Comparison of ENCODE assay signal across 1 fruit fly cellular context in genomic region chr3L:16640509-16641068, dm6.
TF ChIP-seq lines count a peak whose summit lies in the region.

No protein-coding gene starts in this region.

TF ChIP-seq in whole organism, embryonic, 481 proteins besides CTCF, POLR2A, EP300 and RAD21 (continued from another document and continues in another):
- no peak for TF ChIP-seq Mad (GFP tag; optimal IDR thresholded peaks at IDR 0.05; lab: Kevin White, UChicago)
- TF ChIP-seq CG4617 (GFP tag; optimal IDR thresholded peaks at IDR 0.05; lab: Kevin White, UChicago; ENCODE audit: borderline replicate concordance): no peak
- no peak for TF ChIP-seq ssp (GFP tag; IDR thresholded peaks at IDR 0.05; lab: Robert Waterston, UW)
- peak; percentile 88 for TF ChIP-seq CG8281 (tag; optimal IDR thresholded peaks at IDR 0.05; lab: Kevin White, UChicago)
- TF ChIP-seq CG4360 (GFP tag; IDR thresholded peaks at IDR 0.05; lab: Robert Waterston, UW): no peak
- no peak for TF ChIP-seq ro (GFP tag; IDR thresholded peaks at IDR 0.05; lab: Robert Waterston, UW)
- TF ChIP-seq Side (GFP tag; optimal IDR thresholded peaks at IDR 0.05; lab: Kevin White, UChicago): no peak
- peak; percentile 32 for TF ChIP-seq odd (GFP tag; optimal IDR thresholded peaks at IDR 0.05; lab: Kevin White, UChicago)
- TF ChIP-seq Dad (GFP tag; optimal IDR thresholded peaks at IDR 0.05; lab: Kevin White, UChicago): no peak
- TF ChIP-seq CG5953 (GFP tag; IDR thresholded peaks at IDR 0.05; lab: Robert Waterston, UW): no peak
- TF ChIP-seq CG14860 (GFP tag; IDR thresholded peaks at IDR 0.05; lab: Robert Waterston, UW; ENCODE audit: partially characterized antibody): no peak
- no peak for TF ChIP-seq psq (GFP tag; optimal IDR thresholded peaks at IDR 0.05; lab: Kevin White, UChicago)
- TF ChIP-seq CG9609 (GFP tag; optimal IDR thresholded peaks at IDR 0.05; lab: Kevin White, UChicago): no peak
- TF ChIP-seq h (optimal IDR thresholded peaks at IDR 0.05; lab: Kevin White, UChicago): no peak
- no peak for TF ChIP-seq CG4854 (GFP tag; optimal IDR thresholded peaks at IDR 0.05; lab: Kevin White, UChicago)
- no peak for TF ChIP-seq GATAe (GFP tag; conservative IDR thresholded peaks at IDR 0.05; lab: Robert Waterston, UW)
- no peak for TF ChIP-seq aop (GFP tag; IDR thresholded peaks at IDR 0.05; lab: Robert Waterston, UW)
- no peak for TF ChIP-seq Oaz (GFP tag; IDR thresholded peaks at IDR 0.05; lab: Robert Waterston, UW)
- TF ChIP-seq oc (tag; optimal IDR thresholded peaks at IDR 0.05; lab: Kevin White, UChicago): peak; percentile 15
- no peak for TF ChIP-seq hbn (GFP tag; IDR thresholded peaks at IDR 0.05; lab: Robert Waterston, UW; ENCODE audit: partially characterized antibody)
- TF ChIP-seq E2f1 (GFP tag; IDR thresholded peaks at IDR 0.05; lab: Robert Waterston, UW): no peak
- TF ChIP-seq Taf1 (GFP tag; IDR thresholded peaks at IDR 0.05; lab: Robert Waterston, UW): no peak
- TF ChIP-seq CG13424 (tag; optimal IDR thresholded peaks at IDR 0.05; lab: Kevin White, UChicago): no peak
- no peak for TF ChIP-seq Dek (tag; optimal IDR thresholded peaks at IDR 0.05; lab: Kevin White, UChicago)
- no peak for TF ChIP-seq CG7987 (GFP tag; optimal IDR thresholded peaks at IDR 0.05; lab: Kevin White, UChicago)
- no peak for TF ChIP-seq CG11560 (tag; IDR thresholded peaks at IDR 0.05; lab: Robert Waterston, UW)
- no peak for TF ChIP-seq tin (GFP tag; optimal IDR thresholded peaks at IDR 0.05; lab: Kevin White, UChicago)
- no peak for TF ChIP-seq sd (tag; optimal IDR thresholded peaks at IDR 0.05; lab: Kevin White, UChicago)
- no peak for TF ChIP-seq CG6654 (GFP tag; optimal IDR thresholded peaks at IDR 0.05; lab: Kevin White, UChicago)
- no peak for TF ChIP-seq CG11723 (GFP tag; optimal IDR thresholded peaks at IDR 0.05; lab: Kevin White, UChicago)
- TF ChIP-seq gt (GFP tag; IDR thresholded peaks at IDR 0.05; lab: Robert Waterston, UW): no peak
- no peak for TF ChIP-seq CG17328 (GFP tag; IDR thresholded peaks at IDR 0.05; lab: Robert Waterston, UW)
- no peak for TF ChIP-seq cad (GFP tag; optimal IDR thresholded peaks at IDR 0.05; lab: Kevin White, UChicago)
- TF ChIP-seq Fer2 (tag; optimal IDR thresholded peaks at IDR 0.05; lab: Kevin White, UChicago): no peak
- no peak for TF ChIP-seq caup (GFP tag; optimal IDR thresholded peaks at IDR 0.05; lab: Kevin White, UChicago; ENCODE audit: severe bottlenecking)
- TF ChIP-seq CG1792 (GFP tag; optimal IDR thresholded peaks at IDR 0.05; lab: Kevin White, UChicago): no peak
- no peak for TF ChIP-seq CG4730 (GFP tag; IDR thresholded peaks at IDR 0.05; lab: Robert Waterston, UW)
- TF ChIP-seq Bdp1 (GFP tag; optimal IDR thresholded peaks at IDR 0.05; lab: Kevin White, UChicago): no peak
- TF ChIP-seq sna (GFP tag; IDR thresholded peaks at IDR 0.05; lab: Robert Waterston, UW; ENCODE audit: partially characterized antibody): no peak
- TF ChIP-seq CG7928 (GFP tag; optimal IDR thresholded peaks at IDR 0.05; lab: Kevin White, UChicago): no peak
- no peak for TF ChIP-seq CG3163 (GFP tag; optimal IDR thresholded peaks at IDR 0.05; lab: Kevin White, UChicago)
- no peak for TF ChIP-seq CG14667 (GFP tag; IDR thresholded peaks at IDR 0.05; lab: Robert Waterston, UW)
- TF ChIP-seq CG18599 (GFP tag; optimal IDR thresholded peaks at IDR 0.05; lab: Kevin White, UChicago): no peak
- TF ChIP-seq CG9727 (GFP tag; optimal IDR thresholded peaks at IDR 0.05; lab: Kevin White, UChicago): peak; percentile 79
- peak; percentile 76 for TF ChIP-seq CG7745 (tag; optimal IDR thresholded peaks at IDR 0.05; lab: Kevin White, UChicago)
- TF ChIP-seq CG2120 (GFP tag; optimal IDR thresholded peaks at IDR 0.05; lab: Kevin White, UChicago): no peak
- TF ChIP-seq CG8924 (tag; optimal IDR thresholded peaks at IDR 0.05; lab: Kevin White, UChicago): peak; percentile 68
- TF ChIP-seq insv (GFP tag; optimal IDR thresholded peaks at IDR 0.05; lab: Kevin White, UChicago): no peak
- no peak for TF ChIP-seq schlank (tag; optimal IDR thresholded peaks at IDR 0.05; lab: Kevin White, UChicago)
- TF ChIP-seq Fer3 (tag; optimal IDR thresholded peaks at IDR 0.05; lab: Kevin White, UChicago): peak; percentile 7
- TF ChIP-seq Doc3 (GFP tag; IDR thresholded peaks at IDR 0.05; lab: Robert Waterston, UW; ENCODE audit: partially characterized antibody): no peak
- TF ChIP-seq CG15696 (tag; optimal IDR thresholded peaks at IDR 0.05; lab: Kevin White, UChicago): peak; percentile 84
- TF ChIP-seq Optix (GFP tag; IDR thresholded peaks at IDR 0.05; lab: Robert Waterston, UW): no peak
- TF ChIP-seq tio (GFP tag; optimal IDR thresholded peaks at IDR 0.05; lab: Kevin White, UChicago): no peak
- TF ChIP-seq CG2199 (GFP tag; IDR thresholded peaks at IDR 0.05; lab: Robert Waterston, UW): no peak
- TF ChIP-seq emc (GFP tag; optimal IDR thresholded peaks at IDR 0.05; lab: Kevin White, UChicago): no peak
- 0 out of 3 replicates have a peak, but pooled peaks have one; percentile 19 for TF ChIP-seq ci (GFP tag; IDR thresholded peaks at IDR 0.05; lab: Robert Waterston, UW)
- no peak for TF ChIP-seq CG2129 (GFP tag; IDR thresholded peaks at IDR 0.05; lab: Robert Waterston, UW; ENCODE audit: partially characterized antibody)
- TF ChIP-seq CG12071 (GFP tag; optimal IDR thresholded peaks at IDR 0.05; lab: Kevin White, UChicago): no peak
- no peak for TF ChIP-seq btn (GFP tag; optimal IDR thresholded peaks at IDR 0.05; lab: Kevin White, UChicago)
- TF ChIP-seq Ets97D (GFP tag; optimal IDR thresholded peaks at IDR 0.05; lab: Kevin White, UChicago): no peak
- TF ChIP-seq CG14014 (GFP tag; IDR thresholded peaks at IDR 0.05; lab: Robert Waterston, UW): no peak
- no peak for TF ChIP-seq CG10147 (GFP tag; optimal IDR thresholded peaks at IDR 0.05; lab: Kevin White, UChicago)
- no peak for TF ChIP-seq C15 (GFP tag; IDR thresholded peaks at IDR 0.05; lab: Robert Waterston, UW)
- TF ChIP-seq CG10979 (tag; optimal IDR thresholded peaks at IDR 0.05; lab: Kevin White, UChicago): peak; percentile 58
- no peak for TF ChIP-seq Hand (GFP tag; optimal IDR thresholded peaks at IDR 0.05; lab: Kevin White, UChicago)
- TF ChIP-seq ash1 (GFP tag; optimal IDR thresholded peaks at IDR 0.05; lab: Kevin White, UChicago): no peak
- peak; percentile 47 for TF ChIP-seq CG17359 (tag; optimal IDR thresholded peaks at IDR 0.05; lab: Kevin White, UChicago)
- TF ChIP-seq CG11247 (GFP tag; IDR thresholded peaks at IDR 0.05; lab: Robert Waterston, UW): no peak
- no peak for TF ChIP-seq pan (optimal IDR thresholded peaks at IDR 0.05; lab: Kevin White, UChicago)
- peak in 1 of 2 experiments; percentile 13 for TF ChIP-seq pan (GFP tag; optimal IDR thresholded peaks at IDR 0.05 in 1 of 2, IDR thresholded peaks at IDR 0.05 in 1 of 2)
- no peak for TF ChIP-seq CG9797 (GFP tag; optimal IDR thresholded peaks at IDR 0.05; lab: Kevin White, UChicago)
- no peak for TF ChIP-seq sr (GFP tag; IDR thresholded peaks at IDR 0.05; lab: Robert Waterston, UW)
- peak; percentile 46 for TF ChIP-seq CG1529 (GFP tag; optimal IDR thresholded peaks at IDR 0.05; lab: Kevin White, UChicago)
- TF ChIP-seq CG15073 (GFP tag; optimal IDR thresholded peaks at IDR 0.05; lab: Kevin White, UChicago): no peak
- no peak for TF ChIP-seq Jarid2 (GFP tag; optimal IDR thresholded peaks at IDR 0.05; lab: Kevin White, UChicago)
- TF ChIP-seq HmgD (GFP tag; optimal IDR thresholded peaks at IDR 0.05; lab: Kevin White, UChicago): no peak
- no peak for TF ChIP-seq Nf-YA (GFP tag; IDR thresholded peaks at IDR 0.05; lab: Robert Waterston, UW)
- TF ChIP-seq CG5180 (GFP tag; optimal IDR thresholded peaks at IDR 0.05; lab: Kevin White, UChicago): no peak
- no peak for TF ChIP-seq CG15269 (tag; optimal IDR thresholded peaks at IDR 0.05; lab: Kevin White, UChicago)
- TF ChIP-seq ATbp (GFP tag; optimal IDR thresholded peaks at IDR 0.05; lab: Kevin White, UChicago): peak; percentile 82
- TF ChIP-seq CG12769 (tag; optimal IDR thresholded peaks at IDR 0.05; lab: Kevin White, UChicago): no peak
- no peak for TF ChIP-seq fd3F (GFP tag; optimal IDR thresholded peaks at IDR 0.05; lab: Kevin White, UChicago)
- TF ChIP-seq pb (GFP tag; optimal IDR thresholded peaks at IDR 0.05; lab: Kevin White, UChicago): no peak
- TF ChIP-seq CG6254 (GFP tag; optimal IDR thresholded peaks at IDR 0.05; lab: Kevin White, UChicago): peak; percentile 76
- TF ChIP-seq CG9932 (GFP tag; IDR thresholded peaks at IDR 0.05; lab: Robert Waterston, UW): no peak
- no peak for TF ChIP-seq pum (GFP tag; optimal IDR thresholded peaks at IDR 0.05; lab: Kevin White, UChicago)
- no peak for TF ChIP-seq CG32767 (GFP tag; IDR thresholded peaks at IDR 0.05; lab: Robert Waterston, UW)
- TF ChIP-seq sc (optimal IDR thresholded peaks at IDR 0.05; lab: Kevin White, UChicago): no peak
- peak; percentile 66 for TF ChIP-seq sc (GFP tag; optimal IDR thresholded peaks at IDR 0.05; lab: Kevin White, UChicago)
- no peak for TF ChIP-seq HLH4C (GFP tag; IDR thresholded peaks at IDR 0.05; lab: Robert Waterston, UW; ENCODE audit: partially characterized antibody)
- TF ChIP-seq pros (GFP tag; optimal IDR thresholded peaks at IDR 0.05; lab: Kevin White, UChicago): no peak
- TF ChIP-seq Lhr (GFP tag; optimal IDR thresholded peaks at IDR 0.05; lab: Kevin White, UChicago): peak; percentile 38
- no peak for TF ChIP-seq HLH54F (GFP tag; optimal IDR thresholded peaks at IDR 0.05; lab: Kevin White, UChicago)
- no peak for TF ChIP-seq NC2β (GFP tag; optimal IDR thresholded peaks at IDR 0.05; lab: Kevin White, UChicago)
- TF ChIP-seq bbx (GFP tag; IDR thresholded peaks at IDR 0.05; lab: Robert Waterston, UW; ENCODE audit: partially characterized antibody): no peak
- no peak for TF ChIP-seq CG11695 (GFP tag; IDR thresholded peaks at IDR 0.05; lab: Robert Waterston, UW)
- no peak for TF ChIP-seq cg (GFP tag; optimal IDR thresholded peaks at IDR 0.05; lab: Kevin White, UChicago)
- no peak for TF ChIP-seq CG17802 (tag; optimal IDR thresholded peaks at IDR 0.05; lab: Kevin White, UChicago)
- TF ChIP-seq Chrac-16 (GFP tag; optimal IDR thresholded peaks at IDR 0.05; lab: Kevin White, UChicago): no peak
- no peak for TF ChIP-seq Drgx (GFP tag; IDR thresholded peaks at IDR 0.05; lab: Robert Waterston, UW)
- no peak for TF ChIP-seq mirr (GFP tag; optimal IDR thresholded peaks at IDR 0.05; lab: Kevin White, UChicago)
- TF ChIP-seq az2 (GFP tag; optimal IDR thresholded peaks at IDR 0.05; lab: Kevin White, UChicago): no peak
- TF ChIP-seq corto (GFP tag; optimal IDR thresholded peaks at IDR 0.05; lab: Kevin White, UChicago): no peak
- TF ChIP-seq CG31388 (GFP tag; optimal IDR thresholded peaks at IDR 0.05; lab: Kevin White, UChicago): no peak
- TF ChIP-seq CG10209 (GFP tag; optimal IDR thresholded peaks at IDR 0.05; lab: Kevin White, UChicago): peak; percentile 44
- TF ChIP-seq dpn (GFP tag; optimal IDR thresholded peaks at IDR 0.05; lab: Kevin White, UChicago): no peak
- no peak for TF ChIP-seq CG12219 (GFP tag; optimal IDR thresholded peaks at IDR 0.05; lab: Kevin White, UChicago)
- TF ChIP-seq CG17912 (GFP tag; optimal IDR thresholded peaks at IDR 0.05; lab: Kevin White, UChicago): no peak
- TF ChIP-seq tna (GFP tag; IDR thresholded peaks at IDR 0.05; lab: Robert Waterston, UW; ENCODE audit: partially characterized antibody): no peak
- TF ChIP-seq CG16813 (GFP tag; IDR thresholded peaks at IDR 0.05; lab: Robert Waterston, UW; ENCODE audit: partially characterized antibody): no peak
- TF ChIP-seq HmgZ (tag; optimal IDR thresholded peaks at IDR 0.05; lab: Kevin White, UChicago): no peak
- no peak for TF ChIP-seq p53 (GFP tag; optimal IDR thresholded peaks at IDR 0.05; lab: Kevin White, UChicago)
- no peak for TF ChIP-seq jing (GFP tag; optimal IDR thresholded peaks at IDR 0.05; lab: Kevin White, UChicago)
- no peak for TF ChIP-seq jigr1 (GFP tag; IDR thresholded peaks at IDR 0.05; lab: Robert Waterston, UW)
- TF ChIP-seq pfk (GFP tag; optimal IDR thresholded peaks at IDR 0.05; lab: Kevin White, UChicago): no peak
- TF ChIP-seq Oli (tag; optimal IDR thresholded peaks at IDR 0.05; lab: Kevin White, UChicago): peak; percentile 16
- TF ChIP-seq gro (GFP tag; optimal IDR thresholded peaks at IDR 0.05; lab: Kevin White, UChicago): no peak
- no peak for TF ChIP-seq Stat92E (GFP tag; optimal IDR thresholded peaks at IDR 0.05; lab: Kevin White, UChicago)
- no peak for TF ChIP-seq CG8089 (GFP tag; optimal IDR thresholded peaks at IDR 0.05; lab: Kevin White, UChicago)
- no peak for TF ChIP-seq Hr3 (GFP tag; optimal IDR thresholded peaks at IDR 0.05; lab: Kevin White, UChicago)
- TF ChIP-seq CG18262 (tag; optimal IDR thresholded peaks at IDR 0.05; lab: Kevin White, UChicago): peak; percentile 72
- no peak for TF ChIP-seq CG12236 (GFP tag; optimal IDR thresholded peaks at IDR 0.05; lab: Kevin White, UChicago)
- TF ChIP-seq stwl (tag; optimal IDR thresholded peaks at IDR 0.05; lab: Kevin White, UChicago): peak; percentile 47
- peak; percentile 35 for TF ChIP-seq CG12391 (tag; optimal IDR thresholded peaks at IDR 0.05; lab: Kevin White, UChicago)
- TF ChIP-seq gfzf (GFP tag; optimal IDR thresholded peaks at IDR 0.05; lab: Kevin White, UChicago): no peak
- no peak for TF ChIP-seq ftz-f1 (GFP tag; optimal IDR thresholded peaks at IDR 0.05; lab: Kevin White, UChicago)
- no peak for TF ChIP-seq Rx (GFP tag; IDR thresholded peaks at IDR 0.05; lab: Robert Waterston, UW)
- TF ChIP-seq CG3847 (GFP tag; IDR thresholded peaks at IDR 0.05; lab: Robert Waterston, UW): no peak
- no peak for TF ChIP-seq NC2α (GFP tag; optimal IDR thresholded peaks at IDR 0.05; lab: Kevin White, UChicago)
- TF ChIP-seq disco-r (GFP tag; optimal IDR thresholded peaks at IDR 0.05; lab: Kevin White, UChicago): no peak
- no peak for TF ChIP-seq Sin3A (optimal IDR thresholded peaks at IDR 0.05; lab: Kevin White, UChicago)
- TF ChIP-seq en (GFP tag; optimal IDR thresholded peaks at IDR 0.05; lab: Kevin White, UChicago): no peak
- TF ChIP-seq ERR (GFP tag; optimal IDR thresholded peaks at IDR 0.05; lab: Kevin White, UChicago): no peak
- no peak for TF ChIP-seq CG33213 (GFP tag; optimal IDR thresholded peaks at IDR 0.05; lab: Kevin White, UChicago)
- TF ChIP-seq gce (GFP tag; IDR thresholded peaks at IDR 0.05; lab: Robert Waterston, UW): no peak
- no peak for TF ChIP-seq Aef1 (GFP tag; IDR thresholded peaks at IDR 0.05; lab: Robert Waterston, UW)
- TF ChIP-seq Meics (GFP tag; optimal IDR thresholded peaks at IDR 0.05; lab: Kevin White, UChicago): no peak
- peak; percentile 18 for TF ChIP-seq fd96Cb (tag; optimal IDR thresholded peaks at IDR 0.05; lab: Kevin White, UChicago)
- no peak for TF ChIP-seq ttk (GFP tag; IDR thresholded peaks at IDR 0.05; lab: Robert Waterston, UW)
